Worm (Caenorhabditis elegans) whole organism, L2 larva: Measurements from ENCODE around the gene cpr-2.
"Not testable (repeated sequence)": the region's sequence is repeated elsewhere in the genome, so short reads cannot be mapped to it uniquely, and the experiment has no call there.

Experiments used
- C34F6.9 ChIP-seq: fragments of 150-350 bp; optimal IDR thresholded peaks from 2 replicates; lab custom pipeline; 2014; ENCODE audit warnings: missing biosample characterization, missing genetic modification characterization
- ZK546.5 ChIP-seq: sonication (generic microtip); optimal IDR thresholded peaks from 2 replicates; lab custom pipeline; 2017; ENCODE audit warnings: missing biosample characterization, missing genetic modification characterization
- alr-1 ChIP-seq: fragments of 150-350 bp; optimal IDR thresholded peaks from 2 replicates; lab custom pipeline; 2014; ENCODE audit warnings: missing biosample characterization, missing genetic modification characterization
- ama-1 ChIP-seq: fragments of 150-350 bp; optimal IDR thresholded peaks from 2 replicates; lab custom pipeline; 2018; ENCODE audit warnings: inconsistent platforms
- blmp-1 ChIP-seq: sonication (generic microtip); optimal IDR thresholded peaks from 2 replicates; lab custom pipeline; 2017; ENCODE audit warnings: missing genetic modification characterization, mild to moderate bottlenecking, missing compliant biosample characterization, antibody characterized with exemption, moderate library complexity; ENCODE audit not compliant: insufficient read depth
- ceh-16 ChIP-seq: fragments of 150-350 bp; optimal IDR thresholded peaks from 2 replicates; lab custom pipeline; 2014; ENCODE audit warnings: missing biosample characterization, missing genetic modification characterization
- ceh-82 ChIP-seq: fragments of 150-350 bp; optimal IDR thresholded peaks from 2 replicates; lab custom pipeline; 2014; ENCODE audit warnings: missing biosample characterization, missing genetic modification characterization
- crh-2 ChIP-seq: sonication (generic microtip); optimal IDR thresholded peaks from 2 replicates; lab custom pipeline; 2017; ENCODE audit warnings: missing biosample characterization, missing genetic modification characterization
- dmd-4 ChIP-seq: sonication (generic microtip); optimal IDR thresholded peaks from 2 replicates; lab custom pipeline; 2017; ENCODE audit warnings: missing biosample characterization, missing genetic modification characterization
- egl-27 ChIP-seq: sonication (generic microtip); optimal IDR thresholded peaks from 3 replicates; lab custom pipeline; 2017; ENCODE audit warnings: missing biosample characterization, missing genetic modification reagents, missing genetic modification characterization
- elt-1 ChIP-seq: fragments of 150-350 bp; optimal IDR thresholded peaks from 2 replicates; lab custom pipeline; 2014; ENCODE audit warnings: missing biosample characterization, missing genetic modification characterization
- fos-1 ChIP-seq: fragments of 150-350 bp; optimal IDR thresholded peaks from 2 replicates; lab custom pipeline; 2014; ENCODE audit warnings: missing biosample characterization, missing genetic modification characterization
- gmeb-1 ChIP-seq: fragments of 150-350 bp; optimal IDR thresholded peaks from 2 replicates; lab custom pipeline; 2014; ENCODE audit warnings: missing biosample characterization, missing genetic modification characterization
- lsy-2 ChIP-seq, 2 experiments: fragments of 150-350 bp in 1 of 2; sonication (generic microtip) in 1 of 2; optimal IDR thresholded peaks; 2 replicates each; lab custom pipeline; 2014 to 2017; ENCODE audit warnings: missing biosample characterization in 2 of 2, missing genetic modification characterization in 2 of 2
- mab-5 ChIP-seq: fragments of 150-350 bp; optimal IDR thresholded peaks from 2 replicates; lab custom pipeline; 2014; ENCODE audit warnings: missing biosample characterization, missing genetic modification characterization
- mbf-1 ChIP-seq: sonication (generic microtip); optimal IDR thresholded peaks from 2 replicates; lab custom pipeline; 2017; ENCODE audit warnings: missing biosample characterization, missing genetic modification characterization
- nhr-11 ChIP-seq: fragments of 150-350 bp; optimal IDR thresholded peaks from 2 replicates; lab custom pipeline; 2014; ENCODE audit warnings: missing biosample characterization, missing genetic modification characterization
- nhr-12 ChIP-seq: fragments of 150-350 bp; optimal IDR thresholded peaks from 2 replicates; lab custom pipeline; 2014; ENCODE audit warnings: missing biosample characterization, missing genetic modification characterization
- nhr-129 ChIP-seq: fragments of 150-350 bp; optimal IDR thresholded peaks from 2 replicates; lab custom pipeline; 2014; ENCODE audit warnings: missing biosample characterization, missing genetic modification characterization
- nhr-6 ChIP-seq: fragments of 150-350 bp; optimal IDR thresholded peaks from 2 replicates; lab custom pipeline; 2014; ENCODE audit warnings: missing biosample characterization, missing genetic modification characterization
- peb-1 ChIP-seq: fragments of 150-350 bp; optimal IDR thresholded peaks from 2 replicates; lab custom pipeline; 2014; ENCODE audit warnings: missing biosample characterization, missing genetic modification characterization
- sma-3 ChIP-seq: sonication (generic microtip); optimal IDR thresholded peaks from 2 replicates; lab custom pipeline; 2016; ENCODE audit warnings: missing genetic modification reagents, missing genetic modification characterization, missing compliant biosample characterization
- sma-9 ChIP-seq, 2 experiments: fragments of 150-350 bp in 1 of 2; sonication (generic microtip) in 1 of 2; optimal IDR thresholded peaks; 2 replicates each; lab custom pipeline; 2014 to 2016; ENCODE audit warnings: missing genetic modification characterization in 2 of 2, mild to moderate bottlenecking in 1 of 2, missing biosample characterization in 1 of 2, missing compliant biosample characterization in 1 of 2, missing genetic modification reagents in 1 of 2, moderate library complexity in 1 of 2
- snpc-4 ChIP-seq: fragments of 150-350 bp; optimal IDR thresholded peaks from 2 replicates; lab custom pipeline; 2014; ENCODE audit warnings: missing biosample characterization, missing genetic modification characterization
- unc-55 ChIP-seq: fragments of 150-350 bp; sonication (generic microtip); optimal IDR thresholded peaks from 3 replicates; lab custom pipeline; 2014; ENCODE audit warnings: missing biosample characterization, missing genetic modification reagents, missing genetic modification characterization
- zag-1 ChIP-seq: fragments of 150-350 bp; optimal IDR thresholded peaks from 2 replicates; lab custom pipeline; 2014; ENCODE audit warnings: missing biosample characterization, missing genetic modification characterization
- ztf-1 ChIP-seq: fragments of 200-800 bp; sonication (Bioruptor generic); conservative IDR thresholded peaks from 2 replicates; pipeline ENCODE4 v1.3.6; 2022; ENCODE audit warnings: missing genetic modification characterization, missing compliant biosample characterization
- ztf-11 ChIP-seq: sonication (generic microtip); optimal IDR thresholded peaks from 2 replicates; lab custom pipeline; 2017; ENCODE audit warnings: missing biosample characterization, missing genetic modification characterization
- ztf-4 ChIP-seq: fragments of 150-350 bp; optimal IDR thresholded peaks from 2 replicates; lab custom pipeline; 2014; ENCODE audit warnings: missing biosample characterization, missing genetic modification characterization

Gene cpr-2

DNA sequence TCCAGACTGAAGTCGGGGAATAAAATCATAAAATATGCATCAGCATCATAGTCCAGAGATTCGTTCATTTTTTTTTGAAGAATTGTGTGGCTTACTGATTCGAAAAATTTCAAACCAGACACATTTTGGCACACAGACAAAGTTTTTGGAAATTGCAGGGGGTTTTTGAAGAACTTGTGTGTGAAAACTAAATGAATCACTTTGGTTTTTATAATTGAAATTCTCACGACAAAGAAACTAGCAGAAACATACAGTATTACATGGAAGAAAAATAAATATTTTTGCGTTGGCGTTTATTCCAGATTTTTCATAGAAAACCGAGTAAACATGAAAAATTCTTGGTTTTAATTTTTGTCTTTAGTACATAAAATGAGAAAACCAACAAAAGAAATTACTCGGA is 11.7 kb downstream of the cpr-2 start, which contains the start of gene srw-34:
Gene srw-34, minus strand, starts transcription at position 101 of the 400 bp plus-strand sequence.
- no peak for TF ChIP-seq dmd-4
- TF ChIP-seq, all 48 proteins: peak for 0

DNA sequence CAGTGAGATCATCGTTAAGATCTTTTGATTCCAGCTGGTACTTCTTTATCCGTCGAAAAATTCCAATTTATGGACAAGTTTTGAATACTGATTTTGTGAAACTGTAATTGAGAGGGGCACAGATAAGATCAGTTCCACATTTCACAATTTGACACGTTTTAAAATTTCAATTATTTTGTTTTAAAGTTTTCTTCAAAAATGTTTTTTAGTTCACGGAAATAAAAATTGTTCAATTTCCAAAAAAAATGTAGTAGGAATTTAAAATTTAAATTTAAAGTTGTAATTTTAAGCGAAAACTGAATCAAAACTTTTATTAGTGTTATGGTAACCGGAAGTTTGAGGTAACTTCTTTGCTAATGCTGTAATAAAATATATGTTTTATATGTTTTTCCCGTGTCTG is 16.3 kb downstream of the cpr-2 start, which contains the start of gene F36D3.4:
Gene F36D3.4, minus strand, starts transcription at position 101 of the 400 bp plus-strand sequence.
- no peak for TF ChIP-seq gmeb-1 (tag; lab: Kevin White, UChicago)
- no peak for TF ChIP-seq ztf-4 (tag; lab: Kevin White, UChicago)
- TF ChIP-seq peb-1 (tag; lab: Kevin White, UChicago), result no peak
- no peak for TF ChIP-seq egl-27 (tag; lab: Kevin White, UChicago)
- TF ChIP-seq ZK546.5, result no peak
- no peak for TF ChIP-seq zag-1 (tag; lab: Kevin White, UChicago)
- TF ChIP-seq dmd-4, result no peak
- no peak for TF ChIP-seq nhr-12
- no peak for TF ChIP-seq nhr-129 (tag; lab: Kevin White, UChicago)
- no peak for TF ChIP-seq elt-1 (tag; lab: Kevin White, UChicago)
- no peak for TF ChIP-seq nhr-11 (tag; lab: Kevin White, UChicago)
- no peak for TF ChIP-seq unc-55
- no peak for TF ChIP-seq ceh-82 (tag; lab: Kevin White, UChicago)
- no peak for TF ChIP-seq crh-2 (tag; lab: Kevin White, UChicago)
- TF ChIP-seq lsy-2 (tag; optimal IDR thresholded peaks at IDR 0.05; lab: Kevin White, UChicago), result no peak
- no peak for TF ChIP-seq ztf-1 (GFP tag; lab: Robert Waterston, UW)
- no peak for TF ChIP-seq C34F6.9 (tag; lab: Kevin White, UChicago)
- TF ChIP-seq ama-1 (lab: Kevin White, UChicago), result no peak
- no peak for TF ChIP-seq nhr-6

- not testable (repeated sequence) for TF ChIP-seq blmp-1; snpc-4 (tag; lab: Kevin White, UChicago); ceh-16 (tag; lab: Kevin White, UChicago)
- TF ChIP-seq, all 48 proteins: peak for 0; not testable (repeated sequence) for 48
Measured at ce11 chrV:16515140-16515539, 18.8 kb downstream of the cpr-2 start, which contains the start of gene F36D3.5. TSS of gene F36D3.5 (minus strand) at chrV:16515240.

DNA sequence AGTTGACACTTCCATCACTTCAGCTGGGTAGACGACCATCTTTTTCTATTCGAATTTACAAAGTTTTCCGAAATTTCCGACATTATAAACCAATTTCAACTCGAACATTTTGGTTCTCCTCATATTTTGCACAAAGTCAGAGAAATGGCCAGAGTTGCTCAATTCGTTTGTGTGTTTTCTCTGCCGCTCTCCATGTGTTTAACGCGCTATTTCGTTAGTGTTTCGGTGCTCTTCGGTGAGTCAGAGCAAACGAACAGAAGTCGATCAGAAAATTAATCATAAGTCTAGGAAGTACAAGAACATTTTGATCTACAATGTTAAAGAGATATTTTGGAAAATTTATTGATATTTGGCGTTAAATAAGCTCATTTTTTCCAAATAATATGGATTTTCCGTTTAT is 25.2 kb downstream of the cpr-2 start, which contains the start of gene srr-3:
Gene srr-3, minus strand, starts transcription at position 101 of the 400 bp plus-strand sequence.
- TF ChIP-seq nhr-6 (no peak), fos-1 (peak; percentile 25)

DNA sequence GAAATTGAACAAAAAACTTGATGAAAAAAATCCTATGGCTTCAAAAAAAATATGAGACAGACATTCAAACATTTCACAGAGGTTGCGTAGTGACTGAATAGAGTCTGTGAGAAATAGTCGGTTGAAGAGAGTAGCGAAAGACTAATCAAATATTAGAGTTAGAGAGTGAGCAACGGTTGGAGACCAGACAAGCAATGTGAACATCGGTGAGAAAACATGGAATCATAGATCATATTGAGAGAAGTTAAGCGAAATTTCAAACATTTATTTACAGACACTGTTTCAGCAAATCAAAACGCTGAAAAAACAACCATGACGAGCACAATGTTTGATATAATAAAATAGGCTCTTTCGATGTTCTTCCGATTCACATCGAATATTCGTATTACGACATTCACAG is 27.2 kb downstream of the cpr-2 start:
- TF ChIP-seq ztf-11 (tag; lab: Kevin White, UChicago) (no peak), sma-9 (GFP tag; optimal IDR thresholded peaks at IDR 0.05; lab: Kevin White, UChicago) (peak; percentile 25), sma-9 (tag; optimal IDR thresholded peaks at IDR 0.05; lab: Kevin White, UChicago) (no peak)

DNA sequence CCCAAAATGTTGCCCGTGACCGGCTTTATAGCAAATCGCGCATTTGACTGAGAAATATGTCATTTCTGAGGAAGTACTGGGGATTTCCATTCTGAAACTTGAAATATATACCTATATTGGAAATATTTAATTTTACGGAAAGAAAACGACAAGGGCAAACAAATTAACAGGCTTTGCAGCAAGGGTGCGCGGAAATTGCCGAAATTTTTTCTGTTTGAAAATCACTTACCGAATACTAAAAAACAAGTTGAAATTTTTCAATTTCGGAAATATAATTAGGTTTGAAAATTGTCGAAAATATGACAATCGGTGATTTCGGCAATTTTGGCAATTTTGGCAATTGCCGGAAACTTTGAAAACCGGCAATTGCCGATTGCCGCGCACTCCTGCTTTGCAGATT is 28.1 kb downstream of the cpr-2 start, which contains the start of gene nhr-54:
Gene nhr-54, minus strand, starts transcription at position 101 of the 400 bp plus-strand sequence.
- TF ChIP-seq alr-1 (tag; lab: Kevin White, UChicago) (no peak), nhr-12 (no peak), sma-9 (GFP tag; optimal IDR thresholded peaks at IDR 0.05; lab: Kevin White, UChicago) (no peak), sma-9 (tag; optimal IDR thresholded peaks at IDR 0.05; lab: Kevin White, UChicago) (no peak), mab-5 (no peak), sma-3 (GFP tag; lab: Kevin White, UChicago) (no peak), snpc-4 (tag; lab: Kevin White, UChicago) (no peak), peb-1 (tag; lab: Kevin White, UChicago) (no peak), gmeb-1 (tag; lab: Kevin White, UChicago) (no peak)

- TF ChIP-seq mbf-1 (no peak), C34F6.9 (tag; lab: Kevin White, UChicago) (no peak), ZK546.5 (no peak)
- TF ChIP-seq, all 48 proteins: peak for 0
Measured at ce11 chrV:16503164-16503563, 30.7 kb downstream of the cpr-2 start, which contains the start of gene F36D3.14. TSS of gene F36D3.14 (minus strand) at chrV:16503264.
